Fruit fly (Drosophila melanogaster): ENCODE results near the gene CG5906.

CG5906 gene

DNA sequence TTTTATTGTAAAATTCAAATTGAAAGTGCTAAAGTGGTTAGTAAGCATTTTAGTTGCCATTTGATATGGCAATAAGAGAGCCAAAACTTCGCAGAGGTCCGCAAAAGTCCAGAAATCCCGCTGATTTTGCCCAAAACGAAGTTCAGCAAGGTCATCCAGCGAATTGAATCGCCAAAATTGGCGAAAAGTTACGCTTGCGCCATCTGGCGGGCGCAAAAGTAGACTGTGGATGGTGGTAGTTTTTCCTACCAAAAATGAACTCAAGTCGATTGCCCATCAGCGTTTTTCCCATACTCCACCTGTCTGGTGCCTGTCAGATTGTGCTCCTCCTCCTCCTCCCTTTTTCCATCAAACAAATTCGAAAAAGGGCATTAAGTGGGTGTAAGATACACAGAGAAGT lies 18.2 kb downstream of the CG5906 start:
- no peak for TF ChIP-seq psq (optimal IDR thresholded peaks at IDR 0.05)

DNA sequence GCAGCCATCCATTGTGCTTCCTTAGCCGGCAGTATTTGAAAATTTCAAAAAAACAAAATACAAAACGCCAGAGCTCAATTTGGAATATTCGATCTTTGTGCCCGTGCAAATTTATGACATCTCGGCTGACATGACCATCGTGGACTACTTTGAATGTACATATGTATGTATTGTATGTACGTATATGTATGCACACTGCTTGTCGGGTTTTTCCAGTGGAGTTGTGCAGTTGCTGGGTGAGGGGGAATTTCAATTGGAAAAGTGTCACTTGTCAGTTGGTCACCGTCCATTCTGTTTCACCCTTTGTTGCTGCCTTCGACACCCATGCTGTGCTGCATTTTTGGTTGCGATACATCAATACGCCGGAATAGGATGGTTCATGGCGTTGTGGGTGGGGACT lies 23.4 kb downstream of the CG5906 start, which contains the start of gene CG12521:
CG12521 (minus strand) TSS at position 101 of the 400 bp plus-strand sequence.
- TF ChIP-seq CG8478 (optimal IDR thresholded peaks at IDR 0.05) (no peak), psq (optimal IDR thresholded peaks at IDR 0.05) (no peak), Dll (optimal IDR thresholded peaks at IDR 0.05) (no peak), pan (optimal IDR thresholded peaks at IDR 0.05) (no peak), usp (GFP tag; optimal IDR thresholded peaks at IDR 0.05) (no peak), EcR (GFP tag; optimal IDR thresholded peaks at IDR 0.05) (no peak)

DNA sequence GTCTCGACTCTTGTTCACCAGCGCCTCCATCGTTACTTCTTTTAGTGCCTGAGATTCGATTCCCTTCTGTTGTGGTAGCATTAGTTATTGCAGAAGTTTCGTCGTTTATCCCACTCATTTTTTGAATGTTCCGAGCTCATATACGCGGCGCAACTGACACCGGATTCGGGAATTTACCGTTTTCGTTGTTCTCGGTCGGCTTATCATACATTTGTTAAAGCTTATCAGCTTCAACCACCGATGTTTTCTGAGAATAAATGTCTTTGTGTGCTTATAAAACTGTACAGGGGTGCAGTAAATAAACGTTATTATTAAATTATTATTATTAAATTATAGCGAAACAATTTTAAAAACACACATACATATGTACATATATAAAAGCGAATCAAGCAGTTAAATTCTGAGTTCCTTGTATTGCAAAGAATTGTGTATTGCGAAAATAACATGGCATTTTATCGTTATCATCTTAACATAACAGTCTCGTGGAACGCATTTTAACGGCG lies 34.5 kb downstream of the CG5906 start, which contains the start of gene CG43064:
CG43064 (minus strand) TSS at position 147 of the 503 bp plus-strand sequence.
- TF ChIP-seq psq (optimal IDR thresholded peaks at IDR 0.05) (no peak), pan (optimal IDR thresholded peaks at IDR 0.05) (no peak), usp (GFP tag; optimal IDR thresholded peaks at IDR 0.05) (no peak), EcR (GFP tag; optimal IDR thresholded peaks at IDR 0.05) (no peak), Dll (optimal IDR thresholded peaks at IDR 0.05) (no peak), CG8478 (optimal IDR thresholded peaks at IDR 0.05) (no peak)

- TF ChIP-seq psq (optimal IDR thresholded peaks at IDR 0.05) (no peak), EcR (GFP tag; optimal IDR thresholded peaks at IDR 0.05) (no peak), pan (optimal IDR thresholded peaks at IDR 0.05) (no peak), Dll (optimal IDR thresholded peaks at IDR 0.05) (no peak), CG8478 (optimal IDR thresholded peaks at IDR 0.05) (no peak), usp (GFP tag; optimal IDR thresholded peaks at IDR 0.05) (no peak)
These were observed 37.8 kb downstream of the CG5906 start, which contains the start of gene CycA for dm6 chr3L:11833296-11833717. TSS of gene CycA (minus strand) at chr3L:11833578.

dm6 chr3L:11832360-11833295 lies 38.5 kb downstream of the CG5906 start:
- no peak for TF ChIP-seq usp (GFP tag; optimal IDR thresholded peaks at IDR 0.05)
- TF ChIP-seq Dll (optimal IDR thresholded peaks at IDR 0.05), result no peak
- no peak for TF ChIP-seq pan (optimal IDR thresholded peaks at IDR 0.05)
- no peak for TF ChIP-seq CG8478 (optimal IDR thresholded peaks at IDR 0.05)
- no peak for TF ChIP-seq psq (optimal IDR thresholded peaks at IDR 0.05)

- no peak for TF ChIP-seq psq (optimal IDR thresholded peaks at IDR 0.05)
- no peak for TF ChIP-seq Dll (optimal IDR thresholded peaks at IDR 0.05)
- TF ChIP-seq CG8478 (optimal IDR thresholded peaks at IDR 0.05), result no peak
- no peak for TF ChIP-seq EcR (GFP tag; optimal IDR thresholded peaks at IDR 0.05)
- TF ChIP-seq pan (optimal IDR thresholded peaks at IDR 0.05), result no peak
- no peak for TF ChIP-seq usp (GFP tag; optimal IDR thresholded peaks at IDR 0.05)
These were observed 39.9 kb downstream of the CG5906 start for dm6 chr3L:11831199-11831598.

dm6 chr3L:11828730-11829129 lies 42.4 kb downstream of the CG5906 start, which contains the start of gene CG7264:
TSS of gene CG7264 (plus strand) at chr3L:11829030.
- TF ChIP-seq EcR (GFP tag; optimal IDR thresholded peaks at IDR 0.05) (no peak), CG8478 (optimal IDR thresholded peaks at IDR 0.05) (no peak), psq (optimal IDR thresholded peaks at IDR 0.05) (no peak), pan (optimal IDR thresholded peaks at IDR 0.05) (no peak), usp (GFP tag; optimal IDR thresholded peaks at IDR 0.05) (no peak), Dll (optimal IDR thresholded peaks at IDR 0.05) (no peak)

DNA sequence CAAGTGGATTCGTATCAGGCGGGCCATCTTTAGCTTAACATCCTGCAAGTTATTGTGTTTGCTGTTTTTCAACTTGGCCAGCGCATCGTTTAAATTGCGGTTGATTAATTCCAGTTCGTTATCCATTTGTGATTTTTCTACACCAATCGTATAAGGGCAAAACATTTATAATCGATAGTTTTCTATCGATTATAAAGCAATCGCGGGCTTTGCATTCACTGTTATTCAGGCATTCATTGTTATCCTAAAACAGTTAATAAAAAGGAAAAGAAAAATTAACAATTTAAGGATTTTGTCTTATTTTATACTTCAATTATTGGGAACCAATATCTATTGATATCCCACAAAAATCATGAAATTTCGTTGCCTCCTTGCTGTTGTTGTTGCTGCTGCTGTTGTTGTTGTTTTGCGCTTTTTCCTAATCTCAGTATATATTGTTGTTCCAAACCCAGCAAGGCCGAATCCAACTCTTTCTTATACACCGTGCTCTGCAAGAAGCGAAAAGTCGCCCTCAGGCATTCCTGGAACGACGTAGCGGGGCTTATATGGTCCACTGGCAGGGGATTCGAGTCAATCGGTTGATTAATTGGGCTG lies 45.4 kb downstream of the CG5906 start, which contains the start of gene CG32095:
CG32095 (minus strand) TSS at position 173 of the 594 bp plus-strand sequence.
- TF ChIP-seq usp (GFP tag; optimal IDR thresholded peaks at IDR 0.05) (no peak), psq (optimal IDR thresholded peaks at IDR 0.05) (no peak), EcR (GFP tag; optimal IDR thresholded peaks at IDR 0.05) (no peak), Dll (optimal IDR thresholded peaks at IDR 0.05) (no peak), CG8478 (optimal IDR thresholded peaks at IDR 0.05) (no peak), pan (optimal IDR thresholded peaks at IDR 0.05) (no peak)

DNA sequence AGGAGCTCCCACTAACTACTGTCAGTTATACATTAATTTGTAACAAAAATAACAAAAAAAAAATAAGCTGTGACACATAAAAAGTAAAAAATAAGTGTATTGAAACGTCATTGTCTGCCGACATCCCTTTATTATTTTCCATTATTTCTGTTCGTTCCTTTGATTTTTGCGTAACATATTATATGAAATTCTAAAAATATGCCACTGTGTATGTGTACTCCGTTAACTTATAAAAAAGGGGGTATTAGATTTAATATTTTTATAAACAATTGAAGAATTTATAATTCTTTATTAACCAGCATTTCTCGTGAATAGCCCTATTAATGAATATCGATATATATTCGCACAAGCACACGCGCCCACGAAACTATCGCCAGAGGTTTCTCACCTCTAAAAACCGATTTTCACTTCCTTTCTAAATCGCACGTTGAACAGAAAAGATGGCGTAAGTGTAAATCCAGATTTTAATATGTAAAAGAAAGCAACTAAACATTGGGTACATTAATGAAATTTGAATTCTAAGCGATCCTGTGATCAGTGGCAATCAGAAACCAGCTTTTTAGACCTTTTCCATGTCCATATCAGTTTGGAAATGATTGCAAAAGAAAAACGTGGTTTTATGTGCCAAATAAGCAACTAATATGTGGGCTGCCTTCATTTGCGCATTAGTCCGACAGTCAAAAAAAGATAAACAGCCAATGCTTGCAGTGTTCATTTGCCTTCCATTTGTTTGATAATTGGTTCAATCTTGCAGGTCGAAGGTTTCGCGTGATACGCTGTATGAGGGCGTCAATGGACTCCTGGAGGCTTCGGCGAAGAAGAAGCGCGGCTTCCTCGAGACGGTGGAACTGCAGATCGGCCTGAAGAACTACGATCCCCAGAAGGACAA lies 48.4 kb downstream of the CG5906 start, which contains the start of gene RpL10Ab:
RpL10Ab (plus strand) TSS at position 406 of the 889 bp plus-strand sequence.
- TF ChIP-seq usp (GFP tag; optimal IDR thresholded peaks at IDR 0.05) (no peak), CG8478 (optimal IDR thresholded peaks at IDR 0.05) (no peak), Dll (optimal IDR thresholded peaks at IDR 0.05) (no peak), EcR (GFP tag; optimal IDR thresholded peaks at IDR 0.05) (no peak), pan (optimal IDR thresholded peaks at IDR 0.05) (no peak), psq (optimal IDR thresholded peaks at IDR 0.05) (no peak)

DNA sequence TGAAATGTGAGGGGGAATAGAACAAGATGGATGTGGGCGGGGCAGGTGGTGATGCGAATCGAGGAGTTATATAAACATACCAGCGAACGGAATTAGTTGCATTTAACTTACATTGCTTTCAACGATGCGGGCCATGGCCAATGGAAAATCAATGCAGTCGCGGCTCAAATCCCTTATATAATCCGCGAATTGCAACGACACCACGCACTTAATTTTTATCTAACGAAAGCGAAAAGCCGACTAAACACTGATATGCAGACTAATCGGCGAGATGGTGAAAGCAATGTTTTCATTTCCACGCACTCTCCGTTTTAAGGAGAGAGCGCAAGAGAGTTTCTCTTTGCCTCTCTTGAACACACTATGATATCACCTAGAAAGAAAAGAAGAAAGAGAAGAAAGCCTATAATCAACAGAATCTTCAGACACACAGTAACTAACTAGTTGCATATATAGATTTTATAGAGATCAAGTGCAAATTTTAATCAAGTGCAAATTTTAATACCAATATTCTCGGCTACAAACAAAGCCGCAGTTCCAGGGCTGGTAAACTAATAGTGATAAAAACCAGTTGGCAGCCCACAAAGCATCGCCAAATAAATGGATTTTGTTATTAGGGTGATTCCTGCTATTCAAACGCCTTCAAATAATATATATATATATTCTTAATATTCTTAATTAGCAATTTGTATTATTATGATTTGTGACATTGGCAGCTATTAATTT lies 49.2 kb downstream of the CG5906 start, which contains the start of the genes CG11597 and CG5946:
CG11597 (minus strand) TSS at position 553 of the 723 bp plus-strand sequence.
CG5946 (minus strand) TSS at position 553 of the 723 bp plus-strand sequence.
- TF ChIP-seq pan (optimal IDR thresholded peaks at IDR 0.05) (no peak), Dll (optimal IDR thresholded peaks at IDR 0.05) (no peak), usp (GFP tag; optimal IDR thresholded peaks at IDR 0.05) (no peak), EcR (GFP tag; optimal IDR thresholded peaks at IDR 0.05) (no peak), CG8478 (optimal IDR thresholded peaks at IDR 0.05) (no peak), psq (optimal IDR thresholded peaks at IDR 0.05) (no peak)

Measured in whole organism.